Fruit fly (Drosophila melanogaster) whole organism, embryonic: ENCODE measurements around the gene CG33090.

Experiments used
- ATbp ChIP-seq: fragments of 200-800 bp; sonication (Bioruptor generic); optimal IDR thresholded peaks from 2 replicates; lab custom pipeline; 2017; ENCODE audit warnings: missing biosample characterization, mild to moderate bottlenecking, missing genetic modification characterization, missing genetic modification reagents
- CG10147 ChIP-seq: fragments of 200-800 bp; sonication (Bioruptor generic); optimal IDR thresholded peaks from 2 replicates; lab custom pipeline; 2019; ENCODE audit warnings: missing biosample characterization, mild to moderate bottlenecking, missing genetic modification characterization, moderate library complexity
- CG10321 ChIP-seq: fragments of 200-800 bp; sonication (Bioruptor generic); IDR thresholded peaks from 2 replicates; pipeline ENCODE4 v1.3.6; 2022; ENCODE audit warnings: missing biosample characterization, missing genetic modification characterization
- CG11504 ChIP-seq: fragments of 200-800 bp; sonication (Bioruptor generic); optimal IDR thresholded peaks from 3 replicates; lab custom pipeline; 2019; ENCODE audit warnings: missing biosample characterization, mild to moderate bottlenecking, missing genetic modification characterization, moderate library complexity
- CG12659 ChIP-seq: fragments of 200-800 bp; sonication (Bioruptor generic); optimal IDR thresholded peaks from 3 replicates; lab custom pipeline; 2017; ENCODE audit warnings: mild to moderate bottlenecking, missing biosample characterization, missing genetic modification reagents, missing genetic modification characterization
- CG14710 ChIP-seq: fragments of 200-800 bp; sonication (Bioruptor generic); optimal IDR thresholded peaks from 3 replicates; lab custom pipeline; 2019; ENCODE audit warnings: missing biosample characterization, mild to moderate bottlenecking, missing genetic modification characterization, moderate library complexity
- CG15514 ChIP-seq: fragments of 200-800 bp; sonication (Bioruptor generic); optimal IDR thresholded peaks from 3 replicates; lab custom pipeline; 2017; ENCODE audit warnings: missing biosample characterization, missing genetic modification characterization, mild to moderate bottlenecking, moderate library complexity, missing genetic modification reagents
- CG16779 ChIP-seq: fragments of 200-800 bp; sonication (Bioruptor generic); IDR thresholded peaks from 2 replicates; pipeline ENCODE4 v1.3.6; 2022; ENCODE audit warnings: missing biosample characterization, missing genetic modification characterization
- CG18619 ChIP-seq: fragments of 200-800 bp; sonication (Bioruptor generic); optimal IDR thresholded peaks from 3 replicates; lab custom pipeline; 2017; ENCODE audit warnings: missing biosample characterization, mild to moderate bottlenecking, missing genetic modification characterization
- CG2712 ChIP-seq: fragments of 200-800 bp; optimal IDR thresholded peaks from 3 replicates; lab custom pipeline; 2019; ENCODE audit warnings: missing biosample characterization, mild to moderate bottlenecking, missing genetic modification characterization, moderate library complexity
- CG31441 ChIP-seq: fragments of 200-800 bp; sonication (Bioruptor generic); IDR thresholded peaks from 2 replicates; pipeline ENCODE4 v1.3.6; 2022; ENCODE audit warnings: missing biosample characterization, missing genetic modification characterization
- CG3163 ChIP-seq: fragments of 200-800 bp; sonication (Bioruptor generic); optimal IDR thresholded peaks from 3 replicates; lab custom pipeline; 2016; ENCODE audit warnings: missing biosample characterization, missing genetic modification characterization
- CG32767 ChIP-seq: fragments of 200-800 bp; sonication (Bioruptor generic); IDR thresholded peaks from 2 replicates; pipeline ENCODE4 v1.3.6; 2022; ENCODE audit warnings: missing biosample characterization, missing genetic modification characterization
- CG32772 ChIP-seq: fragments of 200-800 bp; sonication (Bioruptor generic); IDR thresholded peaks from 2 replicates; pipeline ENCODE4 v1.3.6; 2022; ENCODE audit warnings: missing biosample characterization, missing genetic modification characterization
- CG34376 ChIP-seq: fragments of 200-800 bp; sonication (Bioruptor generic); optimal IDR thresholded peaks from 2 replicates; lab custom pipeline; 2018; ENCODE audit warnings: missing biosample characterization, mild to moderate bottlenecking, missing genetic modification characterization
- CG42726 ChIP-seq: fragments of 200-800 bp; sonication (Bioruptor generic); IDR thresholded peaks from 2 replicates; pipeline ENCODE4 v1.3.6; 2022; ENCODE audit warnings: missing biosample characterization, missing genetic modification characterization; ENCODE audit not compliant: partially characterized antibody
- CG6175 ChIP-seq: fragments of 200-800 bp; sonication (Bioruptor generic); IDR thresholded peaks from 3 replicates; pipeline ENCODE4 v1.3.6; 2022; ENCODE audit warnings: missing biosample characterization, missing genetic modification characterization
- CG6813 ChIP-seq: fragments of 200-800 bp; sonication (Bioruptor generic); optimal IDR thresholded peaks from 2 replicates; lab custom pipeline; 2017; ENCODE audit warnings: missing biosample characterization, missing genetic modification characterization, mild to moderate bottlenecking, moderate library complexity, missing genetic modification reagents
- CG7271 ChIP-seq: fragments of 200-800 bp; sonication (Bioruptor generic); optimal IDR thresholded peaks from 2 replicates; lab custom pipeline; 2018; ENCODE audit warnings: missing biosample characterization, mild to moderate bottlenecking, missing genetic modification characterization, moderate library complexity
- CG7963 ChIP-seq: fragments of 200-800 bp; sonication (Bioruptor generic); IDR thresholded peaks from 3 replicates; pipeline ENCODE4 v1.3.6; 2022; ENCODE audit warnings: missing biosample characterization, missing genetic modification characterization; ENCODE audit not compliant: partially characterized antibody
- CG8290 ChIP-seq, 3 experiments: fragments of 200-800 bp; sonication (Bioruptor generic); optimal IDR thresholded peaks; 2 replicates each; lab custom pipeline; 2016 to 2019; ENCODE audit warnings: missing biosample characterization in 3 of 3, missing genetic modification characterization in 3 of 3, mild to moderate bottlenecking in 2 of 3, moderate library complexity in 1 of 3
- CG8388 ChIP-seq: fragments of 200-800 bp; sonication (Bioruptor generic); optimal IDR thresholded peaks from 2 replicates; lab custom pipeline; 2019; ENCODE audit warnings: missing biosample characterization, mild to moderate bottlenecking, missing genetic modification characterization, moderate library complexity
- Camta ChIP-seq: fragments of 200-800 bp; sonication (Bioruptor generic); optimal IDR thresholded peaks from 2 replicates; lab custom pipeline; 2016; ENCODE audit warnings: missing biosample characterization, missing genetic modification characterization
- CoRest ChIP-seq: fragments of 200-800 bp; sonication (Bioruptor generic); optimal IDR thresholded peaks from 3 replicates; lab custom pipeline; 2018; ENCODE audit warnings: missing biosample characterization, mild to moderate bottlenecking, missing genetic modification characterization, moderate library complexity
- Dll ChIP-seq: fragments of 200-800 bp; sonication (Bioruptor generic); IDR thresholded peaks from 4 replicates; pipeline ENCODE4 v1.3.6; 2022; ENCODE audit warnings: missing biosample characterization, missing genetic modification characterization; ENCODE audit not compliant: partially characterized antibody
- Elba2 ChIP-seq: fragments of 200-800 bp; sonication (Bioruptor generic); optimal IDR thresholded peaks from 3 replicates; lab custom pipeline; 2016; ENCODE audit warnings: missing biosample characterization, missing genetic modification characterization
- Hsf ChIP-seq: fragments of 200-800 bp; sonication (Bioruptor generic); optimal IDR thresholded peaks from 3 replicates; lab custom pipeline; 2016; ENCODE audit warnings: missing biosample characterization, missing genetic modification characterization
- Lhr ChIP-seq: fragments of 200-800 bp; sonication (Bioruptor generic); optimal IDR thresholded peaks from 3 replicates; lab custom pipeline; 2017; ENCODE audit warnings: mild to moderate bottlenecking, missing biosample characterization, missing genetic modification reagents, missing genetic modification characterization
- MBD-R2 ChIP-seq: fragments of 200-800 bp; sonication (Bioruptor generic); IDR thresholded peaks from 2 replicates; pipeline ENCODE4 v1.3.6; 2022; ENCODE audit warnings: missing biosample characterization, missing genetic modification characterization
- MESR4 ChIP-seq: fragments of 200-800 bp; sonication (Bioruptor generic); optimal IDR thresholded peaks from 2 replicates; lab custom pipeline; 2018; ENCODE audit warnings: missing biosample characterization, mild to moderate bottlenecking, missing genetic modification characterization, moderate library complexity
- Nf-YB ChIP-seq: fragments of 200-800 bp; sonication (Bioruptor generic); optimal IDR thresholded peaks from 3 replicates; lab custom pipeline; 2019; ENCODE audit warnings: missing biosample characterization, mild to moderate bottlenecking, missing genetic modification characterization, moderate library complexity
- Pdp1 ChIP-seq, 2 experiments: fragments of 200-800 bp; sonication (Bioruptor generic); optimal IDR thresholded peaks; 3 replicates each; lab custom pipeline; 2016; ENCODE audit warnings: missing biosample characterization in 2 of 2, missing genetic modification characterization in 2 of 2, mild to moderate bottlenecking in 1 of 2, moderate library complexity in 1 of 2
- Trl ChIP-seq, 3 experiments: fragments of >200 bp in 2 of 3; fragments of 200-800 bp in 1 of 3; sonication (Bioruptor generic) in 1 of 3; optimal IDR thresholded peaks; 2 replicates in 1 of 3; 3 replicates in 2 of 3; lab custom pipeline; 2016 to 2017; ENCODE audit warnings: missing biosample characterization in 1 of 3, missing genetic modification characterization in 1 of 3
- Xbp1 ChIP-seq: fragments of 200-800 bp; sonication (Bioruptor generic); optimal IDR thresholded peaks from 3 replicates; lab custom pipeline; 2016; ENCODE audit warnings: missing biosample characterization, mild to moderate bottlenecking, missing genetic modification characterization
- ac ChIP-seq: fragments of 200-800 bp; sonication (Bioruptor generic); optimal IDR thresholded peaks from 3 replicates; lab custom pipeline; 2017; ENCODE audit warnings: missing biosample characterization, mild to moderate bottlenecking, missing genetic modification characterization
- cg ChIP-seq: fragments of 200-800 bp; sonication (Bioruptor generic); optimal IDR thresholded peaks from 3 replicates; lab custom pipeline; 2019; ENCODE audit warnings: missing biosample characterization, mild to moderate bottlenecking, missing genetic modification characterization, moderate library complexity
- chinmo ChIP-seq: fragments of 200-800 bp; sonication (Bioruptor generic); IDR thresholded peaks from 4 replicates; pipeline ENCODE4 v1.3.6; 2022; ENCODE audit warnings: missing biosample characterization, missing genetic modification characterization; ENCODE audit not compliant: partially characterized antibody
- disco-r ChIP-seq: fragments of 200-800 bp; sonication (Bioruptor generic); optimal IDR thresholded peaks from 2 replicates; lab custom pipeline; 2016; ENCODE audit warnings: missing biosample characterization, missing genetic modification characterization
- esg ChIP-seq: fragments of 200-800 bp; sonication (Bioruptor generic); conservative IDR thresholded peaks from 2 replicates; pipeline ENCODE4 v1.3.6; 2022; ENCODE audit warnings: missing biosample characterization, missing genetic modification characterization
- nerfin-2 ChIP-seq: fragments of 200-800 bp; sonication (Bioruptor generic); IDR thresholded peaks from 2 replicates; pipeline ENCODE4 v1.3.6; 2022; ENCODE audit warnings: missing biosample characterization, missing genetic modification characterization; ENCODE audit not compliant: partially characterized antibody
- pan ChIP-seq, 4 experiments: fragments of >200 bp in 3 of 4; fragments of 200-800 bp in 1 of 4; sonication (Bioruptor generic) in 1 of 4; optimal IDR thresholded peaks in 3 of 4; IDR thresholded peaks in 1 of 4; 2 replicates each; pipeline versions ENCODE4 v1.3.6 to Lab custom; 2017 to 2022; ENCODE audit warnings: missing biosample characterization in 2 of 4, missing genetic modification characterization in 2 of 4, mixed read lengths in 1 of 4
- phol ChIP-seq: fragments of 200-800 bp; sonication (Bioruptor generic); optimal IDR thresholded peaks from 3 replicates; lab custom pipeline; 2018; ENCODE audit warnings: missing biosample characterization, mild to moderate bottlenecking, missing genetic modification characterization, moderate library complexity
- rib ChIP-seq: fragments of 200-800 bp; sonication (Bioruptor generic); IDR thresholded peaks from 2 replicates; pipeline ENCODE4 v1.3.6; 2022; ENCODE audit warnings: missing biosample characterization, missing genetic modification characterization
- toy ChIP-seq: fragments of 200-800 bp; sonication (Bioruptor generic); IDR thresholded peaks from 2 replicates; pipeline ENCODE4 v1.3.6; 2022; ENCODE audit warnings: missing biosample characterization, missing genetic modification characterization
- unpg ChIP-seq: fragments of 200-800 bp; sonication (Bioruptor generic); optimal IDR thresholded peaks from 3 replicates; lab custom pipeline; 2018; ENCODE audit warnings: missing biosample characterization, mild to moderate bottlenecking, missing genetic modification characterization, moderate library complexity
- zen ChIP-seq: fragments of 200-800 bp; sonication (Bioruptor generic); optimal IDR thresholded peaks from 3 replicates; lab custom pipeline; 2018; ENCODE audit warnings: missing biosample characterization, mild to moderate bottlenecking, missing genetic modification characterization, moderate library complexity

Gene CG33090

dm6 chr2L:14358780-14359462 lies 25.0 kb downstream of the CG33090 start, which contains the start of gene Pgant35A (continued):
- TF ChIP-seq CG3163 = peak; percentile 36
- TF ChIP-seq CG15514 = peak; percentile 23
- TF ChIP-seq nerfin-2 (GFP tag; lab: Robert Waterston, UW) = no peak
- peak; percentile 67 for TF ChIP-seq CG2712 (tag; lab: Kevin White, UChicago)
- TF ChIP-seq CG16779 (GFP tag; lab: Robert Waterston, UW) = no peak
- TF ChIP-seq CG7271 = no peak
- TF ChIP-seq esg (GFP tag; lab: Robert Waterston, UW) = no peak
- TF ChIP-seq CG31441 (GFP tag; lab: Robert Waterston, UW) = peak; percentile 65
- peak; percentile 24 for TF ChIP-seq CG18619 (GFP tag; lab: Kevin White, UChicago)
- TF ChIP-seq pan (optimal IDR thresholded peaks at IDR 0.05; lab: Kevin White, UChicago) = no peak
- peak in 1 of 2 experiments; percentile 40 for TF ChIP-seq pan (GFP tag; optimal IDR thresholded peaks at IDR 0.05 in 1 of 2, IDR thresholded peaks at IDR 0.05 in 1 of 2)
- peak; percentile 8 for TF ChIP-seq CG34376
- peak; percentile 57 for TF ChIP-seq CG11504 (tag; lab: Kevin White, UChicago)
- TF ChIP-seq Pdp1 (GFP tag; optimal IDR thresholded peaks at IDR 0.05; lab: Kevin White, UChicago) = peak; percentile 6 to 21
- peak; percentile 83 for TF ChIP-seq MBD-R2
- TF ChIP-seq MESR4 = peak; percentile 87
- no peak for TF ChIP-seq ac (GFP tag; lab: Kevin White, UChicago)
- TF ChIP-seq CG12659 (GFP tag; lab: Kevin White, UChicago) = peak; percentile 55
- TF ChIP-seq CG32767 = peak; percentile 13; the same call in 1 of the 2 replicates
- TF ChIP-seq CG10321 (GFP tag; lab: Robert Waterston, UW) = no peak
- no peak for TF ChIP-seq CG32772
- TF ChIP-seq CG7963 (GFP tag; lab: Robert Waterston, UW) = no peak
- no peak for TF ChIP-seq CG42726 (GFP tag; lab: Robert Waterston, UW)
- TF ChIP-seq Camta = no peak
- TF ChIP-seq toy (GFP tag; lab: Robert Waterston, UW) = no peak
- TF ChIP-seq CG14710 = peak; percentile 44
- no peak for TF ChIP-seq ATbp (GFP tag; lab: Kevin White, UChicago)
- no peak for TF ChIP-seq CG8290 (GFP tag; optimal IDR thresholded peaks at IDR 0.05; lab: Kevin White, UChicago)
- peak in 1 of 2 experiments; percentile 37 for TF ChIP-seq CG8290 (tag; optimal IDR thresholded peaks at IDR 0.05; lab: Kevin White, UChicago)
- TF ChIP-seq Lhr (GFP tag; lab: Kevin White, UChicago) = peak; percentile 7
- TF ChIP-seq unpg (GFP tag; lab: Kevin White, UChicago) = peak; percentile 55
- TF ChIP-seq zen (tag; lab: Kevin White, UChicago) = peak; percentile 1
- TF ChIP-seq CoRest (tag; lab: Kevin White, UChicago) = peak; percentile 63
- peak; percentile 41 for TF ChIP-seq Nf-YB (GFP tag; lab: Kevin White, UChicago)
- TF ChIP-seq rib (GFP tag; lab: Robert Waterston, UW) = no peak
- TF ChIP-seq Elba2 (GFP tag; lab: Kevin White, UChicago) = no peak
- TF ChIP-seq disco-r (GFP tag; lab: Kevin White, UChicago) = no peak
- 0 out of 4 replicates have a peak, but pooled peaks have one; percentile 20 for TF ChIP-seq Dll
- no peak for TF ChIP-seq CG6175 (GFP tag; lab: Robert Waterston, UW)
- TF ChIP-seq cg (GFP tag; lab: Kevin White, UChicago) = no peak
- TF ChIP-seq Trl (optimal IDR thresholded peaks at IDR 0.05; lab: Kevin White, UChicago) = no peak
- TF ChIP-seq Trl (GFP tag; optimal IDR thresholded peaks at IDR 0.05; lab: Kevin White, UChicago) = no peak
- peak; percentile 61; the same call in 1 of the 4 replicates for TF ChIP-seq chinmo
- peak; percentile 2 for TF ChIP-seq CG10147
- peak; percentile 43 for TF ChIP-seq Hsf
- TF ChIP-seq phol (tag; lab: Kevin White, UChicago) = peak; percentile 28
- TF ChIP-seq CG6813 = no peak
- TF ChIP-seq CG8388 (GFP tag; lab: Kevin White, UChicago) = peak; percentile 28
- peak; percentile 11 for TF ChIP-seq Xbp1 (GFP tag; lab: Kevin White, UChicago)
